Fruit fly (Drosophila melanogaster): ENCODE results near the gene CG13841.

The CG13841 gene

dm6 chr3R:22719607-22719949, 47.9 kb downstream of the CG13841 start (continued):
- TF ChIP-seq nerfin-2 (GFP tag; IDR thresholded peaks at IDR 0.05; ENCODE audit: partially characterized antibody): no peak
- no peak for TF ChIP-seq CG8359 (GFP tag; optimal IDR thresholded peaks at IDR 0.05; ENCODE audit: borderline replicate concordance)
- no peak for TF ChIP-seq D19B (GFP tag; optimal IDR thresholded peaks at IDR 0.05)
- no peak for TF ChIP-seq CG15479 (GFP tag; optimal IDR thresholded peaks at IDR 0.05)
- TF ChIP-seq Camta (GFP tag; optimal IDR thresholded peaks at IDR 0.05): no peak
- TF ChIP-seq NfI (GFP tag; optimal IDR thresholded peaks at IDR 0.05): no peak
- no peak for TF ChIP-seq CG18476 (GFP tag; optimal IDR thresholded peaks at IDR 0.05)
- no peak for TF ChIP-seq Rx (GFP tag; IDR thresholded peaks at IDR 0.05)
- no peak for TF ChIP-seq pzg (GFP tag; optimal IDR thresholded peaks at IDR 0.05)
- no peak for TF ChIP-seq Nf-YB (GFP tag; optimal IDR thresholded peaks at IDR 0.05)
- TF ChIP-seq grn (GFP tag; optimal IDR thresholded peaks at IDR 0.05): no peak
- peak; percentile 1 for TF ChIP-seq CG30403 (GFP tag; optimal IDR thresholded peaks at IDR 0.05)
- TF ChIP-seq CG15601 (tag; optimal IDR thresholded peaks at IDR 0.05): no peak
- TF ChIP-seq dmrt11E (tag; optimal IDR thresholded peaks at IDR 0.05): peak; percentile 32
- TF ChIP-seq CG11504 (tag; optimal IDR thresholded peaks at IDR 0.05): peak; percentile 64
- no peak for TF ChIP-seq amos (GFP tag; IDR thresholded peaks at IDR 0.05; ENCODE audit: partially characterized antibody)
- peak; percentile 23; the same call in 1 of the 2 replicates for TF ChIP-seq esg (GFP tag; conservative IDR thresholded peaks at IDR 0.05)
- TF ChIP-seq Xbp1 (GFP tag; optimal IDR thresholded peaks at IDR 0.05): peak; percentile 20
- no peak for TF ChIP-seq crc (GFP tag; optimal IDR thresholded peaks at IDR 0.05)
- TF ChIP-seq Fer3 (tag; optimal IDR thresholded peaks at IDR 0.05): peak; percentile 16
- no peak for TF ChIP-seq CG18764 (GFP tag; optimal IDR thresholded peaks at IDR 0.05)
- no peak for TF ChIP-seq Doc3 (GFP tag; IDR thresholded peaks at IDR 0.05; ENCODE audit: partially characterized antibody)
- peak; percentile 67 for TF ChIP-seq gem (tag; optimal IDR thresholded peaks at IDR 0.05)
- peak; percentile 44 for TF ChIP-seq CG9727 (GFP tag; optimal IDR thresholded peaks at IDR 0.05)
- TF ChIP-seq ATbp (GFP tag; optimal IDR thresholded peaks at IDR 0.05): peak; percentile 16
- TF ChIP-seq CG10274 (GFP tag; optimal IDR thresholded peaks at IDR 0.05): no peak
- TF ChIP-seq sr (GFP tag; IDR thresholded peaks at IDR 0.05): no peak
- no peak for TF ChIP-seq her (GFP tag; optimal IDR thresholded peaks at IDR 0.05)
- peak; percentile 21 for TF ChIP-seq pum (GFP tag; optimal IDR thresholded peaks at IDR 0.05)
- 0 out of 2 replicates have a peak, but pooled peaks have one; percentile 23 for TF ChIP-seq vvl (GFP tag; IDR thresholded peaks at IDR 0.05)
- TF ChIP-seq CG11085 (GFP tag; IDR thresholded peaks at IDR 0.05): no peak
- peak; percentile 16 for TF ChIP-seq zen (tag; optimal IDR thresholded peaks at IDR 0.05)
- TF ChIP-seq grau (tag; optimal IDR thresholded peaks at IDR 0.05): peak; percentile 33
- TF ChIP-seq Blimp-1 (GFP tag; optimal IDR thresholded peaks at IDR 0.05): peak; percentile 60
- no peak for TF ChIP-seq sens-2 (GFP tag; IDR thresholded peaks at IDR 0.05)
- TF ChIP-seq ind (GFP tag; optimal IDR thresholded peaks at IDR 0.05): peak; percentile 25
- TF ChIP-seq lab (GFP tag; optimal IDR thresholded peaks at IDR 0.05): peak; percentile 36
- no peak for TF ChIP-seq CG4617 (GFP tag; optimal IDR thresholded peaks at IDR 0.05; ENCODE audit: borderline replicate concordance)
- peak; percentile 46 for TF ChIP-seq CG7556 (GFP tag; optimal IDR thresholded peaks at IDR 0.05)
- peak; percentile 33 for TF ChIP-seq fd96Cb (tag; optimal IDR thresholded peaks at IDR 0.05)
- no peak for TF ChIP-seq CG16779 (GFP tag; IDR thresholded peaks at IDR 0.05)
- peak; percentile 26 for TF ChIP-seq CG8388 (GFP tag; optimal IDR thresholded peaks at IDR 0.05)
- TF ChIP-seq H15 (GFP tag; IDR thresholded peaks at IDR 0.05): no peak
- TF ChIP-seq CG6765 (GFP tag; optimal IDR thresholded peaks at IDR 0.05): no peak
- TF ChIP-seq mirr (GFP tag; optimal IDR thresholded peaks at IDR 0.05): no peak
- peak; percentile 25 for TF ChIP-seq CG8924 (tag; optimal IDR thresholded peaks at IDR 0.05)
- no peak for TF ChIP-seq ewg (GFP tag; optimal IDR thresholded peaks at IDR 0.05)
- no peak for TF ChIP-seq CG3065 (GFP tag; optimal IDR thresholded peaks at IDR 0.05)
- TF ChIP-seq CG12391 (tag; optimal IDR thresholded peaks at IDR 0.05): peak; percentile 14
- TF ChIP-seq Scr (GFP tag; IDR thresholded peaks at IDR 0.05; ENCODE audit: partially characterized antibody): no peak
